Worm (Caenorhabditis elegans) whole organism, midembryonic: ENCODE results near the gene F36H12.5.

Experiments used
- T22C8.4 ChIP-seq: fragments of 200-800 bp; sonication (Bioruptor generic); IDR thresholded peaks from 2 replicates; pipeline ENCODE4 v1.3.6; 2022; ENCODE audit warnings: missing genetic modification characterization, missing compliant biosample characterization
- cog-1 ChIP-seq: sonication (generic microtip); optimal IDR thresholded peaks from 2 replicates; lab custom pipeline; 2016; ENCODE audit warnings: missing genetic modification characterization, missing compliant biosample characterization
- flt-1 ChIP-seq: fragments of 200-800 bp; sonication (Bioruptor generic); IDR thresholded peaks from 2 replicates; pipeline ENCODE4 v1.3.6; 2022; ENCODE audit warnings: missing genetic modification characterization, missing compliant biosample characterization
- klf-2 ChIP-seq: fragments of 200-800 bp; sonication (Bioruptor generic); conservative IDR thresholded peaks from 2 replicates; pipeline ENCODE4 v1.3.6; 2022; ENCODE audit warnings: missing genetic modification reagents, missing genetic modification characterization, missing compliant biosample characterization
- med-1 ChIP-seq: sonication (generic microtip); optimal IDR thresholded peaks from 2 replicates; lab custom pipeline; 2017; ENCODE audit warnings: missing genetic modification characterization, mild to moderate bottlenecking, missing compliant biosample characterization, antibody characterized with exemption, missing genetic modification reagents; ENCODE audit not compliant: insufficient read depth
- tab-1 ChIP-seq: fragments of 200-800 bp; sonication (Bioruptor generic); IDR thresholded peaks from 2 replicates; pipeline ENCODE4 v1.3.6; 2022; ENCODE audit warnings: missing genetic modification characterization, missing compliant biosample characterization
- ztf-23 ChIP-seq: fragments of 200-800 bp; sonication (Bioruptor generic); IDR thresholded peaks from 2 replicates; pipeline ENCODE4 v1.3.6; 2022; ENCODE audit warnings: missing genetic modification reagents, missing genetic modification characterization, missing compliant biosample characterization
- ztf-29 ChIP-seq: fragments of 200-800 bp; sonication (Bioruptor generic); IDR thresholded peaks from 2 replicates; pipeline ENCODE4 v1.3.6; 2022; ENCODE audit warnings: missing genetic modification reagents, missing genetic modification characterization, missing compliant biosample characterization

DNA sequence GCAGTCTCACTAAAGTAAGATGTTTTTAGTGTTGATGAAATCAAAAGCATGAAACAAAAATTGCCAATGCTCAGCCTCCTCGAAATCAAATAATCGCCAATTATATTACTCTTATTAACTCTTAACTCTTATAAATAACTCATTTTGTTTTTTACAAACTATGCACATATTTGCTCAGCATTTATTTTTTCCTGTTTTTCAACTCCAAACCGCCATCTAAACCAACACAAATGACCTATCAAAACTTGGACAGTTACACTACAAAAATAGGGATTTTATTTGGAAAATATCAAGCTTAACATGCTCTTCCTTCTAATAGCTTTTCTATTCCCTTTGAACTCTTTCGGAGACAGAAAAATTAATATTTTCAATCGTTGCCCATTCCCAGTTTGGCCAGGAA lies 38.0 kb upstream of the F36H12.5 start, which contains the start of gene thn-6:
- no peak for TF ChIP-seq flt-1
- no peak for TF ChIP-seq cog-1 (tag; lab: Kevin White, UChicago)
- TF ChIP-seq tab-1 (GFP tag; lab: Robert Waterston, UW) = no peak
- no peak for TF ChIP-seq ztf-29 (GFP tag; lab: Robert Waterston, UW)
- TF ChIP-seq med-1 (GFP tag; lab: Kevin White, UChicago) = no peak
- no peak for TF ChIP-seq T22C8.4 (GFP tag; lab: Robert Waterston, UW)
- TF ChIP-seq klf-2 (GFP tag; lab: Robert Waterston, UW) = no peak
- TF ChIP-seq ztf-23 = no peak
